Fruit fly (Drosophila melanogaster) whole organism, embryonic: ENCODE results near the gene CG34310.
A peak's percentile ranks its signal among the peaks of the same experiment; 100 is the strongest.

ENCODE experiments used
- CG10979 ChIP-seq: fragments of 200-800 bp; sonication (Bioruptor generic); optimal IDR thresholded peaks from 2 replicates; lab custom pipeline; 2018; ENCODE audit warnings: missing biosample characterization, mild to moderate bottlenecking, missing genetic modification characterization, moderate library complexity
- CG11696 ChIP-seq: fragments of 200-800 bp; sonication (Bioruptor generic); IDR thresholded peaks from 2 replicates; pipeline ENCODE4 v1.3.6; 2022; ENCODE audit warnings: missing biosample characterization, missing genetic modification characterization
- CG11723 ChIP-seq: fragments of 200-800 bp; sonication (Bioruptor generic); optimal IDR thresholded peaks from 2 replicates; lab custom pipeline; 2017; ENCODE audit warnings: missing biosample characterization, mild to moderate bottlenecking, missing genetic modification characterization
- CG12219 ChIP-seq: fragments of 200-800 bp; sonication (Bioruptor generic); optimal IDR thresholded peaks from 3 replicates; lab custom pipeline; 2018; ENCODE audit warnings: missing biosample characterization, mild to moderate bottlenecking, missing genetic modification characterization
- CG12391 ChIP-seq: fragments of 200-800 bp; sonication (Bioruptor generic); optimal IDR thresholded peaks from 3 replicates; lab custom pipeline; 2018; ENCODE audit warnings: missing biosample characterization, mild to moderate bottlenecking, missing genetic modification characterization, moderate library complexity
- CG12942 ChIP-seq: fragments of 200-800 bp; sonication (Bioruptor generic); optimal IDR thresholded peaks from 3 replicates; lab custom pipeline; 2016; ENCODE audit warnings: missing biosample characterization, missing genetic modification characterization
- CG13894 ChIP-seq: fragments of 200-800 bp; sonication (Bioruptor generic); optimal IDR thresholded peaks from 3 replicates; lab custom pipeline; 2018; ENCODE audit warnings: missing biosample characterization, mild to moderate bottlenecking, missing genetic modification characterization, moderate library complexity
- CG14860 ChIP-seq: fragments of 200-800 bp; sonication (Bioruptor generic); IDR thresholded peaks from 3 replicates; pipeline ENCODE4 v1.3.6; 2022; ENCODE audit warnings: missing biosample characterization, missing genetic modification characterization; ENCODE audit not compliant: partially characterized antibody
- CG18262 ChIP-seq: fragments of 200-800 bp; optimal IDR thresholded peaks from 3 replicates; lab custom pipeline; 2019; ENCODE audit warnings: missing biosample characterization, mild to moderate bottlenecking, missing genetic modification characterization, moderate library complexity
- CG32532 ChIP-seq: fragments of 200-800 bp; sonication (Bioruptor generic); IDR thresholded peaks from 2 replicates; pipeline ENCODE4 v1.3.6; 2022; ENCODE audit warnings: missing biosample characterization, missing genetic modification characterization
- CG32772 ChIP-seq: fragments of 200-800 bp; sonication (Bioruptor generic); IDR thresholded peaks from 2 replicates; pipeline ENCODE4 v1.3.6; 2022; ENCODE audit warnings: missing biosample characterization, missing genetic modification characterization
- CG6272 ChIP-seq: fragments of 200-800 bp; sonication (Bioruptor generic); IDR thresholded peaks from 2 replicates; pipeline ENCODE4 v1.3.6; 2022; ENCODE audit warnings: missing biosample characterization, missing genetic modification characterization
- CG6813 ChIP-seq: fragments of 200-800 bp; sonication (Bioruptor generic); optimal IDR thresholded peaks from 2 replicates; lab custom pipeline; 2017; ENCODE audit warnings: missing biosample characterization, missing genetic modification characterization, mild to moderate bottlenecking, moderate library complexity, missing genetic modification reagents
- CG8478 ChIP-seq: fragments of >200 bp; optimal IDR thresholded peaks from 2 replicates; lab custom pipeline; 2018
- GATAe ChIP-seq: fragments of 200-800 bp; sonication (Bioruptor generic); conservative IDR thresholded peaks from 2 replicates; pipeline ENCODE4 v1.3.6; 2022; ENCODE audit warnings: missing biosample characterization, missing genetic modification characterization
- Hey ChIP-seq: fragments of 200-800 bp; sonication (Bioruptor generic); optimal IDR thresholded peaks from 3 replicates; lab custom pipeline; 2018; ENCODE audit warnings: missing biosample characterization, mild to moderate bottlenecking, missing genetic modification characterization
- Lim3 ChIP-seq: fragments of 200-800 bp; sonication (Bioruptor generic); IDR thresholded peaks from 2 replicates; pipeline ENCODE4 v1.3.6; 2022; ENCODE audit warnings: missing biosample characterization, missing genetic modification characterization
- Mrtf ChIP-seq: fragments of 200-800 bp; sonication (Bioruptor generic); IDR thresholded peaks from 3 replicates; pipeline ENCODE4 v1.3.6; 2022; ENCODE audit warnings: missing biosample characterization, missing genetic modification characterization
- Neu2 ChIP-seq: fragments of 200-800 bp; sonication (Bioruptor generic); optimal IDR thresholded peaks from 3 replicates; lab custom pipeline; 2016; ENCODE audit warnings: missing biosample characterization, missing genetic modification characterization, borderline replicate concordance
- NfI ChIP-seq: fragments of 200-800 bp; sonication (Bioruptor generic); optimal IDR thresholded peaks from 3 replicates; lab custom pipeline; 2018; ENCODE audit warnings: missing biosample characterization, mild to moderate bottlenecking, missing genetic modification characterization, moderate library complexity
- Oli ChIP-seq: fragments of 200-800 bp; sonication (Bioruptor generic); optimal IDR thresholded peaks from 2 replicates; lab custom pipeline; 2018; ENCODE audit warnings: missing biosample characterization, mild to moderate bottlenecking, missing genetic modification characterization, moderate library complexity
- Rfx ChIP-seq: fragments of 200-800 bp; sonication (Bioruptor generic); IDR thresholded peaks from 2 replicates; pipeline ENCODE4 v1.3.6; 2022; ENCODE audit warnings: missing biosample characterization, missing genetic modification characterization
- YL-1 ChIP-seq: fragments of 200-800 bp; sonication (Bioruptor generic); optimal IDR thresholded peaks from 3 replicates; lab custom pipeline; 2017; ENCODE audit warnings: missing biosample characterization, mild to moderate bottlenecking, missing genetic modification characterization
- al ChIP-seq: fragments of 200-800 bp; sonication (Bioruptor generic); IDR thresholded peaks from 2 replicates; pipeline ENCODE4 v1.3.6; 2022; ENCODE audit warnings: missing biosample characterization, missing genetic modification characterization
- amos ChIP-seq: fragments of 200-800 bp; sonication (Bioruptor generic); IDR thresholded peaks from 2 replicates; pipeline ENCODE4 v1.3.6; 2022; ENCODE audit warnings: missing biosample characterization, missing genetic modification characterization; ENCODE audit not compliant: partially characterized antibody
- aop ChIP-seq: fragments of 200-800 bp; sonication (Bioruptor generic); IDR thresholded peaks from 2 replicates; pipeline ENCODE4 v1.3.6; 2022; ENCODE audit warnings: missing biosample characterization, missing genetic modification characterization
- bcd ChIP-seq: fragments of 200-800 bp; sonication (Bioruptor generic); optimal IDR thresholded peaks from 2 replicates; lab custom pipeline; 2017; ENCODE audit warnings: missing biosample characterization, mild to moderate bottlenecking, missing genetic modification characterization
- bowl ChIP-seq: fragments of 200-800 bp; sonication (Bioruptor generic); IDR thresholded peaks from 2 replicates; pipeline ENCODE4 v1.3.6; 2022; ENCODE audit warnings: missing biosample characterization, missing genetic modification characterization
- caup ChIP-seq: fragments of 200-800 bp; sonication (Bioruptor generic); optimal IDR thresholded peaks from 3 replicates; lab custom pipeline; 2017; ENCODE audit warnings: missing biosample characterization, mild to moderate bottlenecking, missing genetic modification characterization, moderate library complexity; ENCODE audit not compliant: severe bottlenecking
- croc ChIP-seq: fragments of 200-800 bp; sonication (Bioruptor generic); conservative IDR thresholded peaks from 3 replicates; pipeline ENCODE4 v1.3.6; 2022; ENCODE audit warnings: missing biosample characterization, missing genetic modification characterization
- crol ChIP-seq: fragments of 200-800 bp; sonication (Bioruptor generic); IDR thresholded peaks from 2 replicates; pipeline ENCODE4 v1.3.6; 2022; ENCODE audit warnings: missing biosample characterization, missing genetic modification characterization
- crp ChIP-seq, 2 experiments: fragments of 200-800 bp; sonication (Bioruptor generic); optimal IDR thresholded peaks; 2 replicates in 1 of 2; 3 replicates in 1 of 2; lab custom pipeline; 2017; ENCODE audit warnings: missing biosample characterization in 2 of 2, missing genetic modification characterization in 2 of 2, mild to moderate bottlenecking in 1 of 2, moderate library complexity in 1 of 2
- dimm ChIP-seq: fragments of 200-800 bp; sonication (Bioruptor generic); IDR thresholded peaks from 2 replicates; pipeline ENCODE4 v1.3.6; 2022; ENCODE audit warnings: missing biosample characterization, missing genetic modification characterization
- dysf ChIP-seq: fragments of 200-800 bp; sonication (Bioruptor generic); IDR thresholded peaks from 3 replicates; pipeline ENCODE4 v1.3.6; 2022; ENCODE audit warnings: missing biosample characterization, missing genetic modification characterization
- grn ChIP-seq: fragments of 200-800 bp; sonication (Bioruptor generic); optimal IDR thresholded peaks from 3 replicates; lab custom pipeline; 2017; ENCODE audit warnings: missing biosample characterization, missing genetic modification characterization
- gro ChIP-seq: fragments of 200-800 bp; sonication (Bioruptor generic); optimal IDR thresholded peaks from 2 replicates; lab custom pipeline; 2016; ENCODE audit warnings: missing biosample characterization, missing genetic modification characterization
- kni ChIP-seq: fragments of 200-800 bp; sonication (Bioruptor generic); optimal IDR thresholded peaks from 3 replicates; lab custom pipeline; 2017; ENCODE audit warnings: mild to moderate bottlenecking, missing biosample characterization, missing genetic modification reagents, missing genetic modification characterization
- lbe ChIP-seq: fragments of 200-800 bp; sonication (Bioruptor generic); optimal IDR thresholded peaks from 2 replicates; lab custom pipeline; 2016; ENCODE audit warnings: missing biosample characterization, mild to moderate bottlenecking, missing genetic modification characterization
- luna ChIP-seq: fragments of 200-800 bp; sonication (Bioruptor generic); optimal IDR thresholded peaks from 2 replicates; lab custom pipeline; 2016; ENCODE audit warnings: missing biosample characterization, missing genetic modification characterization
- nerfin-1 ChIP-seq: fragments of 200-800 bp; sonication (Bioruptor generic); optimal IDR thresholded peaks from 3 replicates; lab custom pipeline; 2019; ENCODE audit warnings: missing biosample characterization, mild to moderate bottlenecking, missing genetic modification characterization, moderate library complexity
- otp ChIP-seq: fragments of 200-800 bp; sonication (Bioruptor generic); IDR thresholded peaks from 3 replicates; pipeline ENCODE4, ENCODE4 v1.3.6; 2022; ENCODE audit warnings: missing biosample characterization, missing genetic modification characterization
- pita ChIP-seq: fragments of 200-800 bp; sonication (Bioruptor generic); optimal IDR thresholded peaks from 2 replicates; lab custom pipeline; 2017; ENCODE audit warnings: missing biosample characterization, mild to moderate bottlenecking, missing genetic modification characterization
- repo ChIP-seq: fragments of 200-800 bp; sonication (Bioruptor generic); optimal IDR thresholded peaks from 2 replicates; lab custom pipeline; 2016; ENCODE audit warnings: missing biosample characterization, missing genetic modification characterization
- scrt ChIP-seq: fragments of 200-800 bp; sonication (Bioruptor generic); optimal IDR thresholded peaks from 2 replicates; lab custom pipeline; 2018; ENCODE audit warnings: missing biosample characterization, mild to moderate bottlenecking, missing genetic modification characterization, moderate library complexity
- sens-2 ChIP-seq: fragments of 200-800 bp; sonication (Bioruptor generic); IDR thresholded peaks from 2 replicates; pipeline ENCODE4 v1.3.6; 2022; ENCODE audit warnings: missing biosample characterization, missing genetic modification characterization
- sim ChIP-seq: fragments of 200-800 bp; sonication (Bioruptor generic); IDR thresholded peaks from 2 replicates; pipeline ENCODE4 v1.3.6; 2022; ENCODE audit warnings: missing biosample characterization, missing genetic modification characterization
- slbo ChIP-seq: fragments of 200-800 bp; sonication (Bioruptor generic); IDR thresholded peaks from 2 replicates; pipeline ENCODE4 v1.3.6; 2022; ENCODE audit warnings: missing biosample characterization, missing genetic modification characterization
- so ChIP-seq: fragments of 200-800 bp; sonication (Bioruptor generic); IDR thresholded peaks from 3 replicates; pipeline ENCODE4 v1.3.6; 2022; ENCODE audit warnings: missing biosample characterization, missing genetic modification characterization
- tin ChIP-seq: fragments of 200-800 bp; sonication (Bioruptor generic); optimal IDR thresholded peaks from 3 replicates; lab custom pipeline; 2016; ENCODE audit warnings: missing biosample characterization, missing genetic modification characterization
- trh ChIP-seq: fragments of 200-800 bp; sonication (Bioruptor generic); optimal IDR thresholded peaks from 2 replicates; lab custom pipeline; 2016; ENCODE audit warnings: missing biosample characterization, missing genetic modification characterization
- usp ChIP-seq: fragments of >200 bp; optimal IDR thresholded peaks from 2 replicates; lab custom pipeline; 2017; ENCODE audit warnings: missing biosample characterization, missing genetic modification characterization

Gene CG34310

DNA sequence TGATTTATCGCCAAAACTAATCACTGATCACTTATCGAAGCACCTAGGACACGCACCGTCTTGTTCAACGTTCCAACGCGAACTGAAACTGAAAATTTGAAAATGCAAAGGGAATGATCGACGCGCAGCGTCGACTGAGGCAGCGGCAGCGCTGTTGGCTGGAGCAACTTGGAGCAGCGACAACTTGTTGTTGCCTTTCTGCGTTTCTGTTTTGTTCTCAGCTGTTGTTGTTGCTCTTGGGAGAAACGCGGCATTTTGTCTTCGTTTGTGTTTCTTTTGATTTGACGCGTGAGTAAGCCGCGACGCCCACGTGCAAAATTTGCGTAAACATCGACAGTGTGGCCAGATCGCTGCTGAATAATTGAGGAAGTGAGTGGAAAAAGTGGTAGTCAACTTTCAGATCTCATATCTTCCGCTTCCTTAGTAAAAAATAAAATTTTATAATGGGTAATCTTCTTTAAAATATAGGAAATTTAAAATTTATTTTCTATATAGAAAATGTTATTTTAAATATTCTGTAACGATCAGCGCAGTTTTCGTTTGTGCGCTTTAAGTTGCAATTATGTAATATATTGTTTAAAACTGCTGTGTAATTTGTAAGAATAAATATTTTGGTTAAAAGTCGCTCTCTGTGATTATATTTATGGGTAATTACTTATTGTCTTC is 45.7 kb downstream of the CG34310 start, which contains the start of gene Tsp (continued):
- TF ChIP-seq repo (GFP tag; lab: Kevin White, UChicago) (no peak), otp (GFP tag; lab: Robert Waterston, UW) (0 out of 3 replicates have a peak, but pooled peaks have one; percentile 4), croc (GFP tag; lab: Robert Waterston, UW) (no peak), so (GFP tag; lab: Robert Waterston, UW) (peak; percentile 43; the same call in 1 of the 3 replicates), Mrtf (GFP tag; lab: Robert Waterston, UW) (no peak), CG11696 (GFP tag; lab: Robert Waterston, UW) (no peak), Oli (no peak), CG12942 (no peak), gro (GFP tag; lab: Kevin White, UChicago) (peak; percentile 10), tin (no peak), CG13894 (peak; percentile 13), CG10979 (tag; lab: Kevin White, UChicago) (no peak), pita (GFP tag; lab: Kevin White, UChicago) (no peak), NfI (GFP tag; lab: Kevin White, UChicago) (no peak), aop (GFP tag; lab: Robert Waterston, UW) (no peak), sim (GFP tag; lab: Robert Waterston, UW) (no peak), GATAe (GFP tag; lab: Robert Waterston, UW) (no peak), Hey (tag; lab: Kevin White, UChicago) (no peak), CG32532 (GFP tag; lab: Robert Waterston, UW) (peak; percentile 20; the same call in 1 of the 2 replicates), usp (GFP tag; lab: Kevin White, UChicago) (no peak), nerfin-1 (tag; lab: Kevin White, UChicago) (no peak), scrt (no peak), Lim3 (GFP tag; lab: Robert Waterston, UW) (no peak), lbe (GFP tag; lab: Kevin White, UChicago) (no peak), luna (GFP tag; lab: Kevin White, UChicago) (no peak), Neu2 (GFP tag; lab: Kevin White, UChicago) (peak; percentile 44), amos (GFP tag; lab: Robert Waterston, UW) (no peak; the same call in 1 of the 2 replicates), caup (no peak), CG6272 (no peak), bcd (no peak), crp (GFP tag; optimal IDR thresholded peaks at IDR 0.05; lab: Kevin White, UChicago) (no peak), grn (GFP tag; lab: Kevin White, UChicago) (peak; percentile 55), CG11723 (GFP tag; lab: Kevin White, UChicago) (no peak), CG12391 (tag; lab: Kevin White, UChicago) (peak; percentile 10), dimm (no peak), CG18262 (peak; percentile 3), CG6813 (GFP tag; lab: Kevin White, UChicago) (no peak), sens-2 (GFP tag; lab: Robert Waterston, UW) (no peak), kni (GFP tag; lab: Kevin White, UChicago) (no peak), trh (no peak), crol (no peak), Rfx (GFP tag; lab: Robert Waterston, UW) (0 out of 2 replicates have a peak, but pooled peaks have one; percentile 23), CG32772 (no peak), CG12219 (no peak), dysf (GFP tag; lab: Robert Waterston, UW) (no peak; the same call in 2 of the 3 replicates), al (GFP tag; lab: Robert Waterston, UW) (no peak), CG14860 (no peak), CG8478 (no peak), bowl (GFP tag; lab: Robert Waterston, UW) (no peak), slbo (no peak; the same call in 1 of the 2 replicates), YL-1 (no peak)
